Worm (Caenorhabditis elegans) whole organism, L4 larva: ENCODE results near the gene F16G10.2.

Experiments used
- F10B5.3 ChIP-seq: sonication (generic microtip); optimal IDR thresholded peaks from 2 replicates; lab custom pipeline; 2016; ENCODE audit warnings: mild to moderate bottlenecking, missing genetic modification characterization, missing compliant biosample characterization
- R02D3.7 ChIP-seq: fragments of 150-350 bp; sonication (generic microtip); optimal IDR thresholded peaks from 3 replicates; lab custom pipeline; 2014; ENCODE audit warnings: missing biosample characterization, missing genetic modification characterization
- aha-1 ChIP-seq: fragments of 150-350 bp; peaks from one replicate; lab custom pipeline; 2014; ENCODE audit warnings: missing biosample characterization, missing genetic modification characterization
- aly-2 ChIP-seq: sonication (generic microtip); optimal IDR thresholded peaks from 2 replicates; lab custom pipeline; 2018; ENCODE audit warnings: missing biosample characterization, missing genetic modification characterization
- ceh-62 ChIP-seq: sonication (generic microtip); optimal IDR thresholded peaks from 2 replicates; lab custom pipeline; 2017; ENCODE audit warnings: missing biosample characterization, missing genetic modification characterization
- ceh-82 ChIP-seq: sonication (generic microtip); optimal IDR thresholded peaks from 2 replicates; lab custom pipeline; 2017; ENCODE audit warnings: missing biosample characterization, missing genetic modification characterization
- ces-1 ChIP-seq: fragments of 150-350 bp; sonication (generic microtip); optimal IDR thresholded peaks from 4 replicates; lab custom pipeline; 2014; ENCODE audit warnings: missing biosample characterization, missing genetic modification reagents, missing genetic modification characterization
- daf-12 ChIP-seq: fragments of 150-350 bp; optimal IDR thresholded peaks from 2 replicates; lab custom pipeline; 2014; ENCODE audit warnings: missing biosample characterization, missing genetic modification reagents, missing genetic modification characterization
- daf-16 ChIP-seq, 3 experiments: sonication (generic microtip); optimal IDR thresholded peaks; 2 replicates each; lab custom pipeline; 2016 to 2017; ENCODE audit warnings: missing genetic modification characterization in 3 of 3, missing genetic modification reagents in 3 of 3, mild to moderate bottlenecking in 2 of 3, missing compliant biosample characterization in 2 of 3, missing biosample characterization in 1 of 3, moderate library complexity in 1 of 3
- daf-19 ChIP-seq: fragments of 200-800 bp; sonication (Bioruptor generic); conservative IDR thresholded peaks from 2 replicates; pipeline ENCODE4 v1.3.6; 2022; ENCODE audit warnings: missing genetic modification characterization, missing compliant biosample characterization
- daf-8 ChIP-seq: fragments of 200-800 bp; sonication (Bioruptor generic); IDR thresholded peaks from 2 replicates; pipeline ENCODE4 v1.3.6; 2022; ENCODE audit warnings: missing genetic modification characterization, missing compliant biosample characterization
- dpl-1 ChIP-seq: fragments of 150-350 bp; optimal IDR thresholded peaks from 2 replicates; lab custom pipeline; 2014; ENCODE audit warnings: missing biosample characterization, missing genetic modification reagents, missing genetic modification characterization
- egl-27 ChIP-seq: sonication (generic microtip); optimal IDR thresholded peaks from 3 replicates; lab custom pipeline; 2017; ENCODE audit warnings: missing biosample characterization, missing genetic modification reagents, missing genetic modification characterization
- egl-43 ChIP-seq: fragments of 200-800 bp; sonication (Bioruptor generic); IDR thresholded peaks from 2 replicates; pipeline ENCODE4 v1.3.6; 2022; ENCODE audit warnings: missing genetic modification reagents, missing genetic modification characterization, missing compliant biosample characterization
- gei-8 ChIP-seq: fragments of 200-800 bp; sonication (Bioruptor generic); optimal IDR thresholded peaks from 2 replicates; lab custom pipeline; 2018; ENCODE audit warnings: mild to moderate bottlenecking, missing genetic modification characterization, missing compliant biosample characterization
- hif-1 ChIP-seq, 2 experiments: sonication (generic microtip); optimal IDR thresholded peaks; 2 replicates each; lab custom pipeline; 2016 to 2017; ENCODE audit warnings: missing compliant biosample characterization in 2 of 2, missing genetic modification characterization in 2 of 2, missing genetic modification reagents in 2 of 2, missing genotype in 2 of 2, mild to moderate bottlenecking in 1 of 2
- hlh-30 ChIP-seq: sonication (generic microtip); optimal IDR thresholded peaks from 2 replicates; lab custom pipeline; 2017; ENCODE audit warnings: antibody characterized with exemption, mild to moderate bottlenecking, missing genetic modification characterization, missing compliant biosample characterization; ENCODE audit not compliant: insufficient read depth
- hmg-1.1 ChIP-seq: fragments of 200-800 bp; sonication (Bioruptor generic); IDR thresholded peaks from 2 replicates; pipeline ENCODE4 v1.3.6; 2022; ENCODE audit warnings: missing genetic modification reagents, missing genetic modification characterization, missing compliant biosample characterization
- jun-1 ChIP-seq: fragments of 150-350 bp; optimal IDR thresholded peaks from 2 replicates; lab custom pipeline; 2014; ENCODE audit warnings: missing biosample characterization, missing genetic modification reagents, missing genetic modification characterization
- lin-13 ChIP-seq: fragments of 150-350 bp; optimal IDR thresholded peaks from 2 replicates; lab custom pipeline; 2014; ENCODE audit warnings: missing biosample characterization, missing genetic modification reagents, missing genetic modification characterization
- lin-15B ChIP-seq: fragments of 150-350 bp; sonication (generic microtip); optimal IDR thresholded peaks from 3 replicates; lab custom pipeline; 2014; ENCODE audit warnings: missing biosample characterization, missing genetic modification characterization
- lin-38 ChIP-seq: fragments of 200-800 bp; sonication (Bioruptor generic); IDR thresholded peaks from 2 replicates; pipeline ENCODE4 v1.3.6; 2022; ENCODE audit warnings: missing genetic modification reagents, missing genetic modification characterization, missing compliant biosample characterization
- lir-3 ChIP-seq: sonication (generic microtip); optimal IDR thresholded peaks from 2 replicates; lab custom pipeline; 2016; ENCODE audit warnings: mild to moderate bottlenecking, missing genetic modification characterization, missing compliant biosample characterization
- lsy-2 ChIP-seq, 2 experiments: fragments of 150-350 bp in 1 of 2; sonication (generic microtip) in 1 of 2; optimal IDR thresholded peaks; 2 replicates each; lab custom pipeline; 2014 to 2017; ENCODE audit warnings: missing biosample characterization in 2 of 2, missing genetic modification characterization in 2 of 2
- madf-5 ChIP-seq, 2 experiments: fragments of 200-800 bp; sonication (Bioruptor generic); IDR thresholded peaks; 2 replicates each; pipeline ENCODE4 v1.3.6; 2022; ENCODE audit warnings: missing compliant biosample characterization in 2 of 2, missing genetic modification characterization in 2 of 2
- madf-9 ChIP-seq: fragments of 200-800 bp; sonication (Bioruptor generic); conservative IDR thresholded peaks from 2 replicates; pipeline ENCODE4 v1.3.6; 2022; ENCODE audit warnings: missing genetic modification reagents, missing genetic modification characterization, missing compliant biosample characterization
- mdt-29 ChIP-seq: fragments of 200-800 bp; sonication (Bioruptor generic); IDR thresholded peaks from 2 replicates; pipeline ENCODE4 v1.3.6; 2022; ENCODE audit warnings: missing genetic modification reagents, missing genetic modification characterization, missing compliant biosample characterization
- mes-2 ChIP-seq: sonication (generic microtip); optimal IDR thresholded peaks from 2 replicates; lab custom pipeline; 2016; ENCODE audit warnings: missing genotype, mild to moderate bottlenecking, missing genetic modification characterization, missing compliant biosample characterization; ENCODE audit not compliant: poor library complexity, severe bottlenecking
- mxl-3 ChIP-seq: fragments of 200-800 bp; sonication (Bioruptor generic); optimal IDR thresholded peaks from 2 replicates; lab custom pipeline; 2018; ENCODE audit warnings: mild to moderate bottlenecking, missing genetic modification characterization, missing compliant biosample characterization
- nhr-102 ChIP-seq: sonication (generic microtip); optimal IDR thresholded peaks from 2 replicates; lab custom pipeline; 2016; ENCODE audit warnings: mild to moderate bottlenecking, missing genetic modification characterization, moderate library complexity, missing compliant biosample characterization
- nhr-11 ChIP-seq: fragments of 150-350 bp; optimal IDR thresholded peaks from 2 replicates; lab custom pipeline; 2014; ENCODE audit warnings: missing biosample characterization, missing genetic modification characterization
- nhr-25 ChIP-seq: sonication (generic microtip); optimal IDR thresholded peaks from 2 replicates; lab custom pipeline; 2017; ENCODE audit warnings: missing genetic modification characterization, mild to moderate bottlenecking, missing compliant biosample characterization, antibody characterized with exemption, moderate library complexity, borderline replicate concordance; ENCODE audit not compliant: insufficient read depth
- nhr-48 ChIP-seq: sonication (generic microtip); optimal IDR thresholded peaks from 2 replicates; lab custom pipeline; 2016; ENCODE audit warnings: mild to moderate bottlenecking, missing genetic modification characterization, missing compliant biosample characterization
- nhr-76 ChIP-seq: fragments of 150-350 bp; optimal IDR thresholded peaks from 2 replicates; lab custom pipeline; 2014; ENCODE audit warnings: missing biosample characterization, missing genetic modification characterization
- nhr-77 ChIP-seq: fragments of 150-350 bp; optimal IDR thresholded peaks from 2 replicates; lab custom pipeline; 2014; ENCODE audit warnings: missing biosample characterization, missing genetic modification characterization
- saeg-2 ChIP-seq: fragments of 200-800 bp; sonication (Bioruptor generic); IDR thresholded peaks from 2 replicates; pipeline ENCODE4 v1.3.6; 2022; ENCODE audit warnings: missing genetic modification reagents, missing genetic modification characterization, missing compliant biosample characterization
- sdz-12 ChIP-seq: fragments of 200-800 bp; sonication (Bioruptor generic); optimal IDR thresholded peaks from 2 replicates; lab custom pipeline; 2018; ENCODE audit warnings: mild to moderate bottlenecking, missing genetic modification characterization, missing compliant biosample characterization
- set-16 ChIP-seq: fragments of 200-800 bp; sonication (Bioruptor generic); IDR thresholded peaks from 2 replicates; pipeline ENCODE4 v1.3.6; 2022; ENCODE audit warnings: missing genetic modification reagents, missing genetic modification characterization, missing compliant biosample characterization
- skn-1 ChIP-seq: fragments of 150-350 bp; optimal IDR thresholded peaks from 2 replicates; lab custom pipeline; 2014; ENCODE audit warnings: missing biosample characterization, missing genetic modification characterization
- snpc-1.2 ChIP-seq: fragments of 200-800 bp; sonication (Bioruptor generic); IDR thresholded peaks from 2 replicates; pipeline ENCODE4 v1.3.6; 2022; ENCODE audit warnings: missing genetic modification reagents, missing genetic modification characterization, missing compliant biosample characterization
- spr-1 ChIP-seq: sonication (generic microtip); optimal IDR thresholded peaks from 2 replicates; lab custom pipeline; 2016; ENCODE audit warnings: mild to moderate bottlenecking, missing genetic modification characterization, missing compliant biosample characterization
- tag-97 ChIP-seq: fragments of 200-800 bp; sonication (Bioruptor generic); IDR thresholded peaks from 2 replicates; pipeline ENCODE4 v1.3.6; 2022; ENCODE audit warnings: missing genetic modification characterization, missing compliant biosample characterization
- tra-1 ChIP-seq: fragments of 200-800 bp; sonication (Bioruptor generic); IDR thresholded peaks from 2 replicates; pipeline ENCODE4 v1.3.6; 2022; ENCODE audit warnings: missing genetic modification reagents, missing genetic modification characterization, missing compliant biosample characterization
- unc-62 ChIP-seq, 3 experiments: fragments of 150-350 bp in 1 of 3; sonication (generic microtip); optimal IDR thresholded peaks in 2 of 3; peaks in 1 of 3; 1 replicate in 1 of 3; 2 replicates in 2 of 3; lab custom pipeline; 2014 to 2017; ENCODE audit warnings: missing biosample characterization in 3 of 3, missing genetic modification characterization in 3 of 3, missing genetic modification reagents in 3 of 3, missing genotype in 1 of 3

F16G10.2 gene

DNA sequence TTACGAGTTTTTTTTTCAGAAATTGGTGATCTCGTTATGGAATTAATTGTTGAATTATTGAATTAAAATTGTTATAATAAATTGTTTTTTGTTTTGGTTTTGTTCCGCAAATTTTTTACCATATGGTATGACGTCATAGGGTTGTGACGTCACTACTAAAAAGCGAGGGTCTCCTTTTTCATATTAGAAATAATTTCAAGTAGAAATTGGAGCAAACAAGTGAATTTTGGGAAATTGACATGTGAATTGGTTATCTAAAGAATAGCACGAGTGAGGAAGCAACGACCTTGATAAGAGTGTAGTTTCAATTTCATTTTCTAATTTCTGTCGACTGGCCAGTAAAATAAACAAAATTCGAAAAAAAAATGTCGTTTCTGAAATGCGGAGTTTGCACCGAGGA lies 39.5 kb upstream of the F16G10.2 start, which contains the start of gene F43C11.7 (continued):
- no peak for TF ChIP-seq gei-8 (GFP tag; lab: Kevin White, UChicago)
- TF ChIP-seq ceh-62 (tag; lab: Kevin White, UChicago): no peak
- no peak for TF ChIP-seq tra-1 (GFP tag; lab: Robert Waterston, UW)
- TF ChIP-seq nhr-25 (tag; lab: Kevin White, UChicago): no peak
- TF ChIP-seq madf-9: no peak
- TF ChIP-seq nhr-48 (tag; lab: Kevin White, UChicago): no peak
- TF ChIP-seq nhr-77 (tag; lab: Kevin White, UChicago): peak; percentile 69
- no peak for TF ChIP-seq nhr-102 (tag; lab: Kevin White, UChicago)
- TF ChIP-seq nhr-11 (tag; lab: Kevin White, UChicago): no peak
- no peak for TF ChIP-seq aly-2 (tag; lab: Kevin White, UChicago)
- TF ChIP-seq daf-19 (GFP tag; lab: Robert Waterston, UW): no peak

- TF ChIP-seq dpl-1 (GFP tag; lab: Kevin White, UChicago) (no peak), unc-62 (GFP tag; optimal IDR thresholded peaks at IDR 0.05 in 1 of 2; lab: Kevin White, UChicago) (peak in 1 of 2 experiments; percentile 19), unc-62 (tag; optimal IDR thresholded peaks at IDR 0.05; lab: Kevin White, UChicago) (no peak)
- TF ChIP-seq, all 104 proteins: peak for 1
Measured at ce11 chrII:2336177-2336576, 38.9 kb upstream of the F16G10.2 start.

DNA sequence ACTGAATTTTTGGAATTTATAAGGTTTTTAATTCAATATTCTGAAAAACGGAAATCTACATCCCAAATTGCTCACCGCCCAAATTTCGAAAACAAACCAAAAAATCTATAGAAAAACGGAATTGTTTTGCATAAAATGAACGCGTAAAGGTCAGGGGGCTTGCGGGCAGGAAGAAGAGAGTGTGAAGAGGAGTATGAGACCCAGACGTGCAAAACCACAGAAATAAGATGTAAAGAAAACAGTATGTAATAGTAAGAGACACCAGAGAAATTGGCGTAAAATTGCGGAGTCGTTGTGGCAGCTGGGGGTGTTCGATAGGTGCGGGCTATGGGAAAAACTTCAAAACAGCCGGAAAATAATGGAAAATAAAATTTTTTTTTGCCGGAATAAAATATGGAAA lies 34.1 kb upstream of the F16G10.2 start:
- TF ChIP-seq mdt-29 (GFP tag; lab: Robert Waterston, UW): no peak
- 0 out of 2 replicates have a peak, but pooled peaks have one; percentile 23 for TF ChIP-seq hmg-1.1
- no peak for TF ChIP-seq daf-19 (GFP tag; lab: Robert Waterston, UW)
- TF ChIP-seq lsy-2 (tag; optimal IDR thresholded peaks at IDR 0.05; lab: Kevin White, UChicago): peak in 1 of 2 experiments; percentile 38
- TF ChIP-seq R02D3.7 (tag; lab: Kevin White, UChicago): peak; percentile 23
- TF ChIP-seq skn-1 (tag; lab: Kevin White, UChicago): no peak
- no peak for TF ChIP-seq saeg-2 (GFP tag; lab: Robert Waterston, UW)
- no peak for TF ChIP-seq lin-15B
- peak; percentile 76 for TF ChIP-seq aha-1
- no peak for TF ChIP-seq ceh-82 (tag; lab: Kevin White, UChicago)
- peak; percentile 22 for TF ChIP-seq hlh-30 (tag; lab: Kevin White, UChicago)
- TF ChIP-seq mes-2 (tag; lab: Kevin White, UChicago): peak; percentile 12
- no peak for TF ChIP-seq daf-16 (GFP tag; optimal IDR thresholded peaks at IDR 0.05; lab: Kevin White, UChicago)
- peak; percentile 17 for TF ChIP-seq daf-16 (tag; optimal IDR thresholded peaks at IDR 0.05; lab: Kevin White, UChicago)
- no peak for TF ChIP-seq daf-8
- no peak for TF ChIP-seq daf-12 (tag; lab: Kevin White, UChicago)
- no peak for TF ChIP-seq lin-13 (GFP tag; lab: Kevin White, UChicago)
- TF ChIP-seq madf-9: no peak
- TF ChIP-seq, all 104 proteins: peak for 7

DNA sequence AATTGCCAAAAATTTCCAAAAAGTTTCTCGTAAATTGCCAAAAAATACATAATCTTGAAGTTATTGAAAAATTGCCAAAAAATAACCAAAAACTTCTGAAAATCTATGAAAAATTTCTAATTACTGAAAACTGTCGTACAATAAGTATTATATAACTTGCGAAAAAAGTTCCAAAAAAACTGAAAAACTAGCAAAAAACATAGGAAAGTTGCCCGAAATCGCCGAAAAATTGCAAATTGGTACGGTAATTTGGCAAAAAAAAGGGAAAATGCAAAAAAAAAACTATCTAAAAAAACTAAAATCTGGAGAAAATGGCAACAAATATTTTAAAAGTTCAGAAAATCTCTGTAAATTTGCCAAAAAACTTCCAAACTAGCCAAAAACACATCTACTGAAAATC lies 33.6 kb upstream of the F16G10.2 start, which contains the start of gene enri-1:
TSS of gene enri-1 (minus strand) at position 101 of the 400 bp plus-strand sequence.
- TF ChIP-seq sdz-12 (GFP tag; lab: Kevin White, UChicago): no peak
- no peak for TF ChIP-seq saeg-2 (GFP tag; lab: Robert Waterston, UW)
- no peak for TF ChIP-seq spr-1 (tag; lab: Kevin White, UChicago)
- TF ChIP-seq nhr-76 (tag; lab: Kevin White, UChicago): no peak
- no peak for TF ChIP-seq tag-97 (GFP tag; lab: Robert Waterston, UW)
- no peak for TF ChIP-seq lsy-2 (tag; optimal IDR thresholded peaks at IDR 0.05; lab: Kevin White, UChicago)
- TF ChIP-seq snpc-1.2 (GFP tag; lab: Robert Waterston, UW): no peak
- no peak for TF ChIP-seq madf-5 (GFP tag; IDR thresholded peaks at IDR 0.05; lab: Robert Waterston, UW)
- TF ChIP-seq set-16 (GFP tag; lab: Robert Waterston, UW): no peak
- no peak for TF ChIP-seq egl-27 (tag; lab: Kevin White, UChicago)
- TF ChIP-seq daf-12 (tag; lab: Kevin White, UChicago): no peak
- no peak for TF ChIP-seq ces-1 (GFP tag; lab: Kevin White, UChicago)
- TF ChIP-seq hif-1 (tag; optimal IDR thresholded peaks at IDR 0.05; lab: Kevin White, UChicago): no peak
- no peak for TF ChIP-seq egl-43
- no peak for TF ChIP-seq mxl-3 (GFP tag; lab: Kevin White, UChicago)
- TF ChIP-seq lir-3: no peak
- no peak for TF ChIP-seq aha-1
- TF ChIP-seq jun-1 (tag; lab: Kevin White, UChicago): no peak
- no peak for TF ChIP-seq F10B5.3 (tag; lab: Kevin White, UChicago)
- TF ChIP-seq lin-38 (GFP tag; lab: Robert Waterston, UW): no peak
- TF ChIP-seq, all 104 proteins: peak for 0
